Worm (Caenorhabditis elegans) whole organism, mixed stage, embryonic: ENCODE data around the gene T07F12.1.

Source experiments
- M03D4.4 ChIP-seq: sonication (generic microtip); optimal IDR thresholded peaks from 2 replicates; lab custom pipeline; 2017; ENCODE audit warnings: mild to moderate bottlenecking, missing genetic modification characterization, missing compliant biosample characterization
- bed-3 ChIP-seq: fragments of 200-800 bp; sonication (Bioruptor generic); optimal IDR thresholded peaks from 3 replicates; lab custom pipeline; 2018; ENCODE audit warnings: mild to moderate bottlenecking, missing genetic modification characterization, moderate library complexity, missing compliant biosample characterization
- blmp-1 ChIP-seq: fragments of 150-350 bp; optimal IDR thresholded peaks from 2 replicates; lab custom pipeline; 2014; ENCODE audit warnings: missing biosample characterization, missing genetic modification characterization
- ceh-39 ChIP-seq: fragments of 150-350 bp; optimal IDR thresholded peaks from 2 replicates; lab custom pipeline; 2014; ENCODE audit warnings: missing biosample characterization, missing genetic modification characterization
- ceh-43 ChIP-seq: fragments of 200-800 bp; sonication (Bioruptor generic); optimal IDR thresholded peaks from 2 replicates; lab custom pipeline; 2018; ENCODE audit warnings: mild to moderate bottlenecking, missing genetic modification characterization, moderate library complexity, missing compliant biosample characterization
- ceh-83 ChIP-seq: fragments of 200-800 bp; sonication (Bioruptor generic); optimal IDR thresholded peaks from 2 replicates; lab custom pipeline; 2018; ENCODE audit warnings: mild to moderate bottlenecking, missing genetic modification characterization, missing compliant biosample characterization
- ces-1 ChIP-seq: fragments of 150-350 bp; optimal IDR thresholded peaks from 2 replicates; lab custom pipeline; 2014; ENCODE audit warnings: missing biosample characterization, missing genetic modification reagents, missing genetic modification characterization
- cnd-1 ChIP-seq: fragments of 200-800 bp; sonication (Bioruptor generic); optimal IDR thresholded peaks from 2 replicates; lab custom pipeline; 2018; ENCODE audit warnings: mild to moderate bottlenecking, missing genetic modification characterization, missing compliant biosample characterization
- drap-1 ChIP-seq: fragments of 200-800 bp; sonication (Bioruptor generic); optimal IDR thresholded peaks from 3 replicates; lab custom pipeline; 2018; ENCODE audit warnings: mild to moderate bottlenecking, missing genetic modification characterization, missing compliant biosample characterization
- elt-1 ChIP-seq: sonication (generic microtip); optimal IDR thresholded peaks from 2 replicates; lab custom pipeline; 2017; ENCODE audit warnings: missing genetic modification characterization, mild to moderate bottlenecking, missing compliant biosample characterization, antibody characterized with exemption, moderate library complexity, borderline replicate concordance; ENCODE audit not compliant: insufficient read depth
- elt-3 ChIP-seq: fragments of 150-350 bp; optimal IDR thresholded peaks from 2 replicates; lab custom pipeline; 2014; ENCODE audit warnings: missing biosample characterization, missing genetic modification characterization
- flh-1 ChIP-seq: fragments of 200-800 bp; sonication (Bioruptor generic); optimal IDR thresholded peaks from 2 replicates; lab custom pipeline; 2018; ENCODE audit warnings: mild to moderate bottlenecking, missing genetic modification characterization, moderate library complexity, missing compliant biosample characterization
- ham-2 ChIP-seq: fragments of 200-800 bp; sonication (Bioruptor generic); optimal IDR thresholded peaks from 2 replicates; lab custom pipeline; 2018; ENCODE audit warnings: mild to moderate bottlenecking, missing genetic modification characterization, missing compliant biosample characterization
- hlh-1 ChIP-seq: fragments of 150-350 bp; optimal IDR thresholded peaks from 2 replicates; lab custom pipeline; 2014; ENCODE audit warnings: missing biosample characterization, missing genetic modification reagents, missing genetic modification characterization
- lin-13 ChIP-seq: fragments of 150-350 bp; optimal IDR thresholded peaks from 2 replicates; lab custom pipeline; 2014; ENCODE audit warnings: missing biosample characterization, missing genetic modification characterization
- lin-32 ChIP-seq: fragments of 200-800 bp; sonication (Bioruptor generic); optimal IDR thresholded peaks from 2 replicates; lab custom pipeline; 2018; ENCODE audit warnings: mild to moderate bottlenecking, missing genetic modification characterization, missing compliant biosample characterization
- lsy-2 ChIP-seq: fragments of 150-350 bp; optimal IDR thresholded peaks from 2 replicates; lab custom pipeline; 2014; ENCODE audit warnings: missing biosample characterization, missing genetic modification characterization
- mab-5 ChIP-seq: fragments of 150-350 bp; optimal IDR thresholded peaks from 2 replicates; lab custom pipeline; 2014; ENCODE audit warnings: missing biosample characterization, missing genetic modification characterization
- mep-1 ChIP-seq: fragments of 150-350 bp; optimal IDR thresholded peaks from 2 replicates; lab custom pipeline; 2017; ENCODE audit warnings: missing biosample characterization, missing genetic modification reagents, missing genetic modification characterization, inconsistent platforms
- mls-2 ChIP-seq: sonication (generic microtip); optimal IDR thresholded peaks from 2 replicates; lab custom pipeline; 2016; ENCODE audit warnings: mild to moderate bottlenecking, missing genetic modification characterization, moderate library complexity, missing compliant biosample characterization
- nhr-12 ChIP-seq: fragments of 150-350 bp; optimal IDR thresholded peaks from 2 replicates; lab custom pipeline; 2014; ENCODE audit warnings: missing biosample characterization, missing genetic modification characterization
- nhr-2 ChIP-seq: fragments of 150-350 bp; optimal IDR thresholded peaks from 2 replicates; lab custom pipeline; 2014; ENCODE audit warnings: missing biosample characterization, missing genetic modification characterization
- nhr-237 ChIP-seq: fragments of 150-350 bp; optimal IDR thresholded peaks from 2 replicates; lab custom pipeline; 2014; ENCODE audit warnings: missing biosample characterization, missing genetic modification characterization
- nhr-28 ChIP-seq: fragments of 150-350 bp; optimal IDR thresholded peaks from 2 replicates; lab custom pipeline; 2014; ENCODE audit warnings: missing biosample characterization, missing genetic modification characterization
- nhr-76 ChIP-seq: sonication (generic microtip); optimal IDR thresholded peaks from 2 replicates; lab custom pipeline; 2017; ENCODE audit warnings: missing biosample characterization, missing genetic modification characterization
- pha-4 ChIP-seq: fragments of 150-350 bp; optimal IDR thresholded peaks from 2 replicates; lab custom pipeline; 2018; ENCODE audit warnings: missing biosample characterization, missing genetic modification reagents, missing genetic modification characterization
- sem-2 ChIP-seq: fragments of 200-800 bp; sonication (Bioruptor generic); optimal IDR thresholded peaks from 2 replicates; lab custom pipeline; 2018; ENCODE audit warnings: mild to moderate bottlenecking, missing genetic modification characterization, missing compliant biosample characterization
- snpc-4 ChIP-seq: fragments of 150-350 bp; optimal IDR thresholded peaks from 2 replicates; lab custom pipeline; 2014; ENCODE audit warnings: missing biosample characterization, missing genetic modification characterization
- sptf-1 ChIP-seq: sonication (generic microtip); optimal IDR thresholded peaks from 2 replicates; lab custom pipeline; 2017; ENCODE audit warnings: mild to moderate bottlenecking, missing genetic modification characterization, moderate library complexity, missing compliant biosample characterization
- tbx-8 ChIP-seq: fragments of 200-800 bp; sonication (Bioruptor generic); optimal IDR thresholded peaks from 2 replicates; lab custom pipeline; 2018; ENCODE audit warnings: mild to moderate bottlenecking, missing genetic modification characterization, moderate library complexity, missing compliant biosample characterization
- unc-120 ChIP-seq: sonication (generic microtip); optimal IDR thresholded peaks from 2 replicates; lab custom pipeline; 2017; ENCODE audit warnings: missing genetic modification characterization, missing compliant biosample characterization; ENCODE audit not compliant: poor library complexity, severe bottlenecking
- unc-39 ChIP-seq: fragments of 150-350 bp; optimal IDR thresholded peaks from 2 replicates; lab custom pipeline; 2014; ENCODE audit warnings: missing biosample characterization, missing genetic modification characterization
- unc-62 ChIP-seq: fragments of 150-350 bp; optimal IDR thresholded peaks from 2 replicates; lab custom pipeline; 2014; ENCODE audit warnings: missing biosample characterization, missing genetic modification reagents, missing genetic modification characterization
- zip-8 ChIP-seq: fragments of 150-350 bp; optimal IDR thresholded peaks from 2 replicates; lab custom pipeline; 2014; ENCODE audit warnings: missing biosample characterization, missing genetic modification characterization
- ztf-11 ChIP-seq: fragments of 150-350 bp; optimal IDR thresholded peaks from 2 replicates; lab custom pipeline; 2014; ENCODE audit warnings: missing biosample characterization, missing genetic modification characterization

The T07F12.1 gene

DNA sequence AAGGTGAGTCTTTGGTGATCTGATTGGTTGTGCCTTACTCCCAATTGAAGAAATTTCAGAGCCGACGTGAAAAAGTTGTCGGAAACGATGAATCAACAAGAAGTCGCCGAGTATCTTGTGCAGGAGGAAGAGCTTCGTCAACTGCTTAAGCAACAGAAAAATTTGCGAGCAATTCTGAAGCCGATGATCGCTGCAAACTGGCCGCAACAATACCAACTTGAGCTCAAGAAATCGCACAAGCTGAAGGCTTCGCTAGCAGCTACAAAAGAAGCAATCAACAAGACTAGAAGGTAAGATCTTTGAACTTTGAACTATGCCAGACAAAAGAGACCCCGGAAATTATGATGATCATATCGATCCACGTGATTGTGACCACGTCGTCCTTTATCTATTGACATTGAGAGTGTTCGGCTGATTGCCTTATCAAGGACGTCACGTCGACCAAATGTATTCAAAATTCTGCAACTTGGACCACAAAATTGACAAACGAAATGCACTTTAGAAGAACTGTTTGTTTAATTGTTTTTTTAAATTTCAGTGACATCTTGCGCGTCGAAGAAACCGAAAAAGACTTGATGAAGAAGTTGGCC is 17.5 kb downstream of the T07F12.1 start:
- TF ChIP-seq ztf-11 (no peak), mep-1 (tag; lab: Kevin White, UChicago) (no peak), elt-1 (tag; lab: Kevin White, UChicago) (no peak), nhr-28 (tag; lab: Kevin White, UChicago) (no peak), blmp-1 (tag; lab: Kevin White, UChicago) (no peak), cnd-1 (no peak), unc-39 (tag; lab: Kevin White, UChicago) (no peak), ceh-39 (no peak), unc-120 (tag; lab: Kevin White, UChicago) (no peak), ceh-83 (GFP tag; lab: Kevin White, UChicago) (no peak), hlh-1 (no peak), drap-1 (GFP tag; lab: Kevin White, UChicago) (no peak), mls-2 (tag; lab: Kevin White, UChicago) (no peak), lin-32 (GFP tag; lab: Kevin White, UChicago) (no peak), zip-8 (tag; lab: Kevin White, UChicago) (no peak), mab-5 (tag; lab: Kevin White, UChicago) (no peak), snpc-4 (tag; lab: Kevin White, UChicago) (no peak), nhr-237 (tag; lab: Kevin White, UChicago) (no peak), flh-1 (GFP tag; lab: Kevin White, UChicago) (no peak), lsy-2 (tag; lab: Kevin White, UChicago) (no peak)

- TF ChIP-seq nhr-28 (tag; lab: Kevin White, UChicago), result no peak
- no peak for TF ChIP-seq bed-3
- TF ChIP-seq tbx-8 (GFP tag; lab: Kevin White, UChicago), result no peak
- TF ChIP-seq ztf-11, result no peak
- TF ChIP-seq M03D4.4 (tag; lab: Kevin White, UChicago), result no peak
- TF ChIP-seq mls-2 (tag; lab: Kevin White, UChicago), result no peak
- TF ChIP-seq lin-32 (GFP tag; lab: Kevin White, UChicago), result no peak
- TF ChIP-seq ceh-43 (GFP tag; lab: Kevin White, UChicago), result no peak
- no peak for TF ChIP-seq ham-2
- no peak for TF ChIP-seq ces-1
- TF ChIP-seq ceh-83 (GFP tag; lab: Kevin White, UChicago), result no peak
- TF ChIP-seq unc-62 (GFP tag; lab: Kevin White, UChicago), result no peak
- TF ChIP-seq pha-4, result no peak
- no peak for TF ChIP-seq lin-13 (tag; lab: Kevin White, UChicago)
- TF ChIP-seq unc-120 (tag; lab: Kevin White, UChicago), result no peak
Observed at ce11 chrX:4914464-4914863, 20.6 kb downstream of the T07F12.1 start.

DNA sequence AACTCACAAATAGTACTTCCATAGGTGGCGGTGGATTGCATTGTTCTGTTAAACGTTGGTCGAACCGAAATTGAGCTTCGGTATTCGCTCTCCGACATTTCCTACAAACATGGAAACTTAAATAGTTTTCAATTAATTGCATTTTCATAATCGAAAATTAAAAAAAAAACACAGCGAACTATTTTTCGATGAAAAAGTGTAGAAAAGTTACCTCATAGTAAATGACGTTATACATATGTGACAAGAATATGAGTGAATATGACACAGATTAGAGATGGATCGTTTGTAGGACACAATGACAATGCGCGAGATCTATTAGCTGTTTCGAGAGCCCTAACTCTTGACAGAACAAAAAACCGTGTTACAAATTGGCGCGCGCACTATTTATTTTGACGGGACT is 22.0 kb downstream of the T07F12.1 start, which contains the start of gene ifa-4:
ifa-4 (minus strand) TSS at position 101 of the 400 bp plus-strand sequence.
- TF ChIP-seq blmp-1 (tag; lab: Kevin White, UChicago) (no peak), sptf-1 (no peak), mab-5 (tag; lab: Kevin White, UChicago) (no peak), ceh-43 (GFP tag; lab: Kevin White, UChicago) (no peak)

DNA sequence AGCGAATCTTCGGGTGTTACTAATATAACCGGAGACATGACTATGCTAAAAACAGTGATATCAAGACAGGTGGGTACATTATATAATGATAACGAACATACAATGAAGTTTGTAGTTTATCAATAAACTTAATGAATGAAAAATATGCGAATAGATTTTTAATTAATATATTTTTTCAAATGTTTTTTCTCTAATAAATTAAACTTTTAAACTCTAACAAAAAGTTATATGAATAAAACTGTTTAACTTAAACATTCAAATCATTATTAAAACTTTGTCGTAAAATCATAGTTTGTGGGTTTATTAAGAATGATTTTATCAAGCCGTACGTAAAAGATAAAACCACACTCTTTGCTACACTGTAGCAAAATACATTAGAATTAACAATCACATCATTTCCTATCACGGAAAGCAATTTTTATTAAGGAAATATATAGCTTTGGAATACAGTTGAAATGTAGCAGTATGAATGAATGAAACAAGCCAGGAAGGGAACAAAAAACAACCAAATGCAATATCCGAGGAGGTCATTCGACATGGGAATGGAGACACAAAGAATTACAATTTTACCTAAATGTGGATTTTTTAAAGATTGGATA is 27.2 kb downstream of the T07F12.1 start, which contains the start of gene K05B2.4:
K05B2.4 (minus strand) TSS at position 51 of the 599 bp plus-strand sequence.
- TF ChIP-seq nhr-12 (no peak), nhr-28 (tag; lab: Kevin White, UChicago) (no peak), M03D4.4 (tag; lab: Kevin White, UChicago) (no peak), mep-1 (tag; lab: Kevin White, UChicago) (no peak), blmp-1 (tag; lab: Kevin White, UChicago) (no peak), mab-5 (tag; lab: Kevin White, UChicago) (no peak), elt-1 (tag; lab: Kevin White, UChicago) (no peak), lsy-2 (tag; lab: Kevin White, UChicago) (no peak), nhr-76 (tag; lab: Kevin White, UChicago) (no peak), ztf-11 (no peak), elt-3 (tag; lab: Kevin White, UChicago) (no peak), ces-1 (no peak), drap-1 (GFP tag; lab: Kevin White, UChicago) (no peak), lin-32 (GFP tag; lab: Kevin White, UChicago) (no peak), nhr-237 (tag; lab: Kevin White, UChicago) (no peak), sem-2 (GFP tag; lab: Kevin White, UChicago) (no peak), zip-8 (tag; lab: Kevin White, UChicago) (no peak), tbx-8 (GFP tag; lab: Kevin White, UChicago) (no peak), nhr-2 (no peak)
- TF ChIP-seq, all 35 proteins: peak for 0
